Worm (Caenorhabditis elegans): ENCODE results near the gene F55A11.7.
A peak's percentile ranks its signal among the peaks of the same experiment; 100 is the strongest.

The F55A11.7 gene

ce11 chrV:11770053-11770517, 17.2 kb downstream of the F55A11.7 start, which contains the start of gene F55A11.4:
TSS of gene F55A11.4 (plus strand) at chrV:11770467.
- TF ChIP-seq mxl-3 (GFP tag; optimal IDR thresholded peaks at IDR 0.05) (no peak), php-3 (GFP tag; IDR thresholded peaks at IDR 0.05) (no peak), F37D6.2 (tag; optimal IDR thresholded peaks at IDR 0.05) (no peak), nhr-6 (tag; optimal IDR thresholded peaks at IDR 0.05) (no peak), fkh-10 (GFP tag; optimal IDR thresholded peaks at IDR 0.05) (no peak), nhr-11 (tag; optimal IDR thresholded peaks at IDR 0.05) (no peak), snpc-1.2 (GFP tag; IDR thresholded peaks at IDR 0.05) (no peak), F49E8.2 (tag; optimal IDR thresholded peaks at IDR 0.05; ENCODE audit: borderline replicate concordance) (peak; percentile 4), lin-1 (GFP tag; IDR thresholded peaks at IDR 0.05) (no peak), lir-3 (tag; optimal IDR thresholded peaks at IDR 0.05) (no peak), zip-2 (tag; optimal IDR thresholded peaks at IDR 0.05) (no peak), Y5F2A.4 (GFP tag; optimal IDR thresholded peaks at IDR 0.05) (no peak), ces-1 (GFP tag; optimal IDR thresholded peaks at IDR 0.05) (no peak), lin-15B (tag; optimal IDR thresholded peaks at IDR 0.05) (no peak), saeg-2 (GFP tag; IDR thresholded peaks at IDR 0.05) (no peak), unc-130 (GFP tag; optimal IDR thresholded peaks at IDR 0.05) (peak; percentile 33), dmd-6 (GFP tag; IDR thresholded peaks at IDR 0.05) (no peak), mes-2 (tag; optimal IDR thresholded peaks at IDR 0.05; ENCODE audit: poor library complexity, severe bottlenecking) (peak; percentile 25), hlh-11 (tag; optimal IDR thresholded peaks at IDR 0.05) (peak; percentile 22), ZK546.5 (tag; optimal IDR thresholded peaks at IDR 0.05) (no peak), jun-1 (tag; optimal IDR thresholded peaks at IDR 0.05) (no peak), nhr-102 (tag; optimal IDR thresholded peaks at IDR 0.05) (no peak), lin-29 (GFP tag; IDR thresholded peaks at IDR 0.05) (no peak), mep-1 (tag; optimal IDR thresholded peaks at IDR 0.05) (no peak), dmd-9 (GFP tag; IDR thresholded peaks at IDR 0.05) (no peak), T26A8.4 (GFP tag; IDR thresholded peaks at IDR 0.05) (no peak), ztf-11 (tag; optimal IDR thresholded peaks at IDR 0.05) (no peak), Y105C5A.15 (GFP tag; IDR thresholded peaks at IDR 0.05) (no peak), ztf-7 (tag; optimal IDR thresholded peaks at IDR 0.05) (no peak), ama-1 (optimal IDR thresholded peaks at IDR 0.05) (peak; percentile 82), ceh-82 (tag; optimal IDR thresholded peaks at IDR 0.05) (no peak), vab-7 (GFP tag; IDR thresholded peaks at IDR 0.05) (0 out of 2 replicates have a peak, but pooled peaks have one; percentile 16), hlh-30 (tag; optimal IDR thresholded peaks at IDR 0.05; ENCODE audit: insufficient read depth) (no peak), nhr-42 (GFP tag; IDR thresholded peaks at IDR 0.05) (no peak), zfp-2 (tag; optimal IDR thresholded peaks at IDR 0.05) (no peak), D1046.2 (GFP tag; IDR thresholded peaks at IDR 0.05) (0 out of 2 replicates have a peak, but pooled peaks have one; percentile 62), dpl-1 (GFP tag; optimal IDR thresholded peaks at IDR 0.05) (no peak), nhr-111 (GFP tag; optimal IDR thresholded peaks at IDR 0.05) (no peak), mxl-2 (GFP tag; conservative IDR thresholded peaks at IDR 0.05) (no peak), spr-1 (tag; optimal IDR thresholded peaks at IDR 0.05) (no peak)

ce11 chrV:11769646-11770045, 17.6 kb downstream of the F55A11.7 start:
- TF ChIP-seq aha-1 (tag) = peak; percentile 55
- 0 out of 2 replicates have a peak, but pooled peaks have one; percentile 34 for TF ChIP-seq daf-19 (GFP tag; conservative IDR thresholded peaks at IDR 0.05)
- TF ChIP-seq daf-8 (GFP tag; IDR thresholded peaks at IDR 0.05) = no peak
- peak in 1 of 2 experiments; percentile 92 for TF ChIP-seq unc-62 (GFP tag; optimal IDR thresholded peaks at IDR 0.05 in 1 of 2)
- TF ChIP-seq unc-62 (tag; optimal IDR thresholded peaks at IDR 0.05) = no peak

Measured in whole organism, L4 larva.